Worm (Caenorhabditis elegans): ENCODE measurements around the gene dmsr-16.

Gene dmsr-16

DNA sequence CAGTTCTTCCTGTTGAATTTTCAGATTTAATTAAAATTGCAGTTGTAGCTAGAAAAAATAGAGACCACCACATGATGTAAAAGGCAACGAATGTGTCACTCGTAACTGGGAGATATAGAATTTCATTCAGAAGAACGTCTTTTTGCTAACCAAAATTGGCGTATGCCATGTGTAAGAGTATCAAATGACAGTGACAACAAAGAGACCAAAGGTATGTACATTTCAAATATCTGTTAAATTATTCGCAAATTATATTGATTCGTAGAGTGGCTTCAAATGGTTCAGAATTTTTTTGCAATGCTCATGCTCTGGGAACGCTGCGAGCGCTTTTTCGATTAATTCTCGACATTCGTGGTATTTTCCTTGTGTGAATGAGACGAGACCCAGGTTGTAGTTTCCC lies 46.5 kb downstream of the dmsr-16 start, which contains the start of gene T25F10.4:
Gene T25F10.4, minus strand, starts transcription at position 101 of the 400 bp plus-strand sequence.
- TF ChIP-seq W03F9.2 (tag; optimal IDR thresholded peaks at IDR 0.05) = no peak
- TF ChIP-seq dao-5 (tag; optimal IDR thresholded peaks at IDR 0.05) = no peak
- TF ChIP-seq him-1 (tag; optimal IDR thresholded peaks at IDR 0.05) = no peak

DNA sequence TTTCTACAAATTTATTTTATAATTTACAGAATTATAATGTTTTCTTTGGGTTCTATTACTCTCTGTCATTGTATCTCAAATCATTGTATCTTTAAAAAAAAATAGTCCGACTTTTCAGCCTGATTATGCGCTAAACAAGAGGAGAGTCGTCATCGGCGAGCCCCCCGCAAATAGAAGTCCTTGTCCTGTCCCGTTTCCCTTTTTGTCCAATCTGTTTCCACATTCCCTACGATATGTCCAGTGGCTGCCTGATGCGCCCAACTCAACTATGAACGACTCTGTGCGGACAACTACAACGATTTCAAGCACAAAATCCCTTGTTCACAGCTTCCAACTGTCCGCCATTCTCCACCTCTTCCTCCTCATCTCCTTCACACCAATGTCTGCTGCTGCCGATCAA lies 50.8 kb downstream of the dmsr-16 start, which contains the start of gene dbl-1:
Gene dbl-1, plus strand, starts transcription at position 119 of the 400 bp plus-strand sequence.
- no peak for TF ChIP-seq W03F9.2 (tag; optimal IDR thresholded peaks at IDR 0.05)
- TF ChIP-seq dao-5 (tag; optimal IDR thresholded peaks at IDR 0.05) = no peak
- no peak for TF ChIP-seq him-1 (tag; optimal IDR thresholded peaks at IDR 0.05)

Data from whole organism, L4/young adult.